Fruit fly (Drosophila melanogaster) whole organism, prepupa: ENCODE measurements around the gene AP-2alpha.

ENCODE experiments used
- CG10669 ChIP-seq: fragments of 200-800 bp; sonication (Bioruptor generic); optimal IDR thresholded peaks from 3 replicates; lab custom pipeline; 2018; ENCODE audit warnings: missing biosample characterization, mild to moderate bottlenecking, missing genetic modification characterization, moderate library complexity
- CG11762 ChIP-seq: fragments of 200-800 bp; sonication (Bioruptor generic); optimal IDR thresholded peaks from 3 replicates; lab custom pipeline; 2016; ENCODE audit warnings: missing biosample characterization, missing genetic modification characterization; ENCODE audit not compliant: insufficient read depth
- CG15336 ChIP-seq: fragments of 200-800 bp; sonication (Bioruptor generic); IDR thresholded peaks from 2 replicates; pipeline ENCODE4 v1.3.6; 2022; ENCODE audit warnings: missing biosample characterization, missing genetic modification characterization
- CG1621 ChIP-seq: fragments of 200-800 bp; sonication (Bioruptor generic); optimal IDR thresholded peaks from 3 replicates; lab custom pipeline; 2018; ENCODE audit warnings: missing biosample characterization, mild to moderate bottlenecking, missing genetic modification characterization
- CG31627 ChIP-seq: fragments of 200-800 bp; sonication (Bioruptor generic); optimal IDR thresholded peaks from 3 replicates; lab custom pipeline; 2016; ENCODE audit warnings: missing biosample characterization, missing genetic modification characterization
- CG32006 ChIP-seq: fragments of 200-800 bp; sonication (Bioruptor generic); optimal IDR thresholded peaks from 3 replicates; lab custom pipeline; 2017; ENCODE audit warnings: missing biosample characterization, mild to moderate bottlenecking, missing genetic modification characterization
- CG34406 ChIP-seq: fragments of 200-800 bp; sonication (Bioruptor generic); optimal IDR thresholded peaks from 3 replicates; lab custom pipeline; 2016; ENCODE audit warnings: missing biosample characterization, missing genetic modification characterization
- CG6808 ChIP-seq: fragments of 200-800 bp; sonication (Bioruptor generic); optimal IDR thresholded peaks from 3 replicates; lab custom pipeline; 2017; ENCODE audit warnings: missing biosample characterization, missing genetic modification characterization, mild to moderate bottlenecking, moderate library complexity, missing genetic modification reagents
- CG6854 ChIP-seq: fragments of 200-800 bp; sonication (Bioruptor generic); optimal IDR thresholded peaks from 2 replicates; lab custom pipeline; 2017; ENCODE audit warnings: missing biosample characterization, mild to moderate bottlenecking, missing genetic modification characterization
- CG8119 ChIP-seq: fragments of 200-800 bp; sonication (Bioruptor generic); IDR thresholded peaks from 3 replicates; pipeline ENCODE4 v1.3.6; 2022; ENCODE audit warnings: missing biosample characterization, missing genetic modification characterization
- CG8319 ChIP-seq: fragments of 200-800 bp; sonication (Bioruptor generic); optimal IDR thresholded peaks from 3 replicates; lab custom pipeline; 2016; ENCODE audit warnings: missing biosample characterization, missing genetic modification characterization
- CG8632 ChIP-seq: fragments of 200-800 bp; sonication (Bioruptor generic); optimal IDR thresholded peaks from 3 replicates; lab custom pipeline; 2016; ENCODE audit warnings: missing biosample characterization, missing genetic modification characterization
- CG9139 ChIP-seq: fragments of 200-800 bp; sonication (Bioruptor generic); optimal IDR thresholded peaks from 3 replicates; lab custom pipeline; 2017; ENCODE audit warnings: missing biosample characterization, mild to moderate bottlenecking, missing genetic modification characterization
- Eip78C ChIP-seq: fragments of 200-800 bp; sonication (Bioruptor generic); peaks from one replicate; lab custom pipeline; 2016; ENCODE audit warnings: missing biosample characterization, missing genetic modification characterization
- Ets96B ChIP-seq: fragments of 200-800 bp; optimal IDR thresholded peaks from 2 replicates; lab custom pipeline; 2019; ENCODE audit warnings: missing biosample characterization, mild to moderate bottlenecking, missing genetic modification characterization, moderate library complexity
- Gug ChIP-seq: fragments of 200-800 bp; sonication (Bioruptor generic); IDR thresholded peaks from 2 replicates; pipeline ENCODE4 v1.3.6; 2022; ENCODE audit warnings: missing biosample characterization, missing genetic modification characterization
- Hr4 ChIP-seq: fragments of 200-800 bp; sonication (Bioruptor generic); optimal IDR thresholded peaks from 3 replicates; lab custom pipeline; 2016; ENCODE audit warnings: missing biosample characterization, missing genetic modification characterization
- OdsH ChIP-seq: fragments of 200-800 bp; sonication (Bioruptor generic); optimal IDR thresholded peaks from 3 replicates; lab custom pipeline; 2016; ENCODE audit warnings: missing biosample characterization, missing genetic modification characterization
- Sox102F ChIP-seq: fragments of 200-800 bp; sonication (Bioruptor generic); optimal IDR thresholded peaks from 2 replicates; lab custom pipeline; 2016; ENCODE audit warnings: missing biosample characterization, mild to moderate bottlenecking, missing genetic modification characterization
- Sox14 ChIP-seq: fragments of 200-800 bp; sonication (Bioruptor generic); optimal IDR thresholded peaks from 3 replicates; lab custom pipeline; 2016; ENCODE audit warnings: missing biosample characterization, missing genetic modification characterization
- Sox15 ChIP-seq: fragments of 200-800 bp; sonication (Bioruptor generic); optimal IDR thresholded peaks from 3 replicates; lab custom pipeline; 2016; ENCODE audit warnings: missing biosample characterization, missing genetic modification characterization
- acj6 ChIP-seq: fragments of 200-800 bp; sonication (Bioruptor generic); optimal IDR thresholded peaks from 3 replicates; lab custom pipeline; 2016; ENCODE audit warnings: missing biosample characterization, missing genetic modification characterization
- cyc ChIP-seq: fragments of 200-800 bp; sonication (Bioruptor generic); optimal IDR thresholded peaks from 3 replicates; lab custom pipeline; 2016; ENCODE audit warnings: missing biosample characterization, missing genetic modification characterization
- dac ChIP-seq: fragments of 200-800 bp; sonication (Bioruptor generic); optimal IDR thresholded peaks from 2 replicates; lab custom pipeline; 2017; ENCODE audit warnings: missing biosample characterization, mild to moderate bottlenecking, missing genetic modification characterization
- esn ChIP-seq: fragments of 200-800 bp; sonication (Bioruptor generic); optimal IDR thresholded peaks from 2 replicates; lab custom pipeline; 2016; ENCODE audit warnings: missing biosample characterization, mild to moderate bottlenecking, missing genetic modification characterization, moderate library complexity
- fkh ChIP-seq: fragments of 200-800 bp; sonication (Bioruptor generic); optimal IDR thresholded peaks from 3 replicates; lab custom pipeline; 2017; ENCODE audit warnings: missing biosample characterization, mild to moderate bottlenecking, missing genetic modification characterization, moderate library complexity
- salr ChIP-seq, 2 experiments: fragments of 200-800 bp; sonication (Bioruptor generic); optimal IDR thresholded peaks; 3 replicates each; lab custom pipeline; 2016 to 2018; ENCODE audit warnings: missing biosample characterization in 2 of 2, missing genetic modification characterization in 2 of 2, mild to moderate bottlenecking in 1 of 2
- spab ChIP-seq: fragments of 200-800 bp; sonication (Bioruptor generic); optimal IDR thresholded peaks from 2 replicates; lab custom pipeline; 2017; ENCODE audit warnings: missing biosample characterization, mild to moderate bottlenecking, missing genetic modification characterization, missing genetic modification reagents
- svp ChIP-seq: fragments of 200-800 bp; sonication (Bioruptor generic); peaks from one replicate; lab custom pipeline; 2016; ENCODE audit warnings: missing biosample characterization, missing genetic modification characterization
- topi ChIP-seq: fragments of 200-800 bp; sonication (Bioruptor generic); optimal IDR thresholded peaks from 3 replicates; lab custom pipeline; 2016; ENCODE audit warnings: missing biosample characterization, missing genetic modification characterization
- vri ChIP-seq: fragments of 200-800 bp; sonication (Bioruptor generic); optimal IDR thresholded peaks from 3 replicates; lab custom pipeline; 2016; ENCODE audit warnings: missing biosample characterization, mild to moderate bottlenecking, missing genetic modification characterization

AP-2alpha gene

dm6 chr2L:369811-370210 is 44.8 kb downstream of the AP-2alpha start:
- TF ChIP-seq CG9139 (GFP tag; lab: Kevin White, UChicago): no peak
- TF ChIP-seq fkh (GFP tag; lab: Kevin White, UChicago): no peak
- no peak for TF ChIP-seq CG6854 (GFP tag; lab: Kevin White, UChicago)
- TF ChIP-seq spab: no peak
- no peak for TF ChIP-seq CG34406 (GFP tag; lab: Kevin White, UChicago)
- no peak for TF ChIP-seq OdsH (GFP tag; lab: Kevin White, UChicago)
- TF ChIP-seq CG8632 (GFP tag; lab: Kevin White, UChicago): no peak
- TF ChIP-seq CG1621 (tag; lab: Kevin White, UChicago): no peak
- TF ChIP-seq CG6808 (GFP tag; lab: Kevin White, UChicago): no peak
- no peak for TF ChIP-seq Sox15 (GFP tag; lab: Kevin White, UChicago)
- TF ChIP-seq CG31627: no peak
- TF ChIP-seq acj6 (GFP tag; lab: Kevin White, UChicago): no peak
- TF ChIP-seq Eip78C (GFP tag; lab: Kevin White, UChicago): no peak
- TF ChIP-seq Gug (GFP tag; lab: Robert Waterston, UW): no peak
- TF ChIP-seq Sox14: no peak

- peak; percentile 14 for TF ChIP-seq Sox102F (GFP tag; lab: Kevin White, UChicago)
- TF ChIP-seq esn (GFP tag; lab: Kevin White, UChicago): peak; percentile 29
- no peak for TF ChIP-seq topi (GFP tag; lab: Kevin White, UChicago)
- peak; percentile 35 for TF ChIP-seq Eip78C (GFP tag; lab: Kevin White, UChicago)
- no peak for TF ChIP-seq CG15336 (GFP tag; lab: Robert Waterston, UW)
- TF ChIP-seq cyc (GFP tag; lab: Kevin White, UChicago): no peak
- TF ChIP-seq svp (GFP tag; lab: Kevin White, UChicago): peak; percentile 69
- peak; percentile 1 for TF ChIP-seq CG10669 (GFP tag; lab: Kevin White, UChicago)
- TF ChIP-seq CG32006 (GFP tag; lab: Kevin White, UChicago): peak; percentile 3
- TF ChIP-seq acj6 (GFP tag; lab: Kevin White, UChicago): peak; percentile 5
These were observed 46.1 kb downstream of the AP-2alpha start for dm6 chr2L:368398-369008.

dm6 chr2L:366876-367275 is 47.7 kb downstream of the AP-2alpha start:
- no peak for TF ChIP-seq CG11762
- TF ChIP-seq CG8319 (GFP tag; lab: Kevin White, UChicago): no peak
- TF ChIP-seq dac (GFP tag; lab: Kevin White, UChicago): no peak
- TF ChIP-seq topi (GFP tag; lab: Kevin White, UChicago): no peak
- TF ChIP-seq Hr4: no peak
- no peak for TF ChIP-seq CG8119
- no peak for TF ChIP-seq Ets96B (tag; lab: Kevin White, UChicago)
- TF ChIP-seq vri (GFP tag; lab: Kevin White, UChicago): no peak
- no peak for TF ChIP-seq CG9139 (GFP tag; lab: Kevin White, UChicago)
- TF ChIP-seq CG32006 (GFP tag; lab: Kevin White, UChicago): no peak
- no peak for TF ChIP-seq salr (GFP tag; optimal IDR thresholded peaks at IDR 0.05; lab: Kevin White, UChicago)
- TF ChIP-seq acj6 (GFP tag; lab: Kevin White, UChicago): no peak
- no peak for TF ChIP-seq svp (GFP tag; lab: Kevin White, UChicago)
